Worm (Caenorhabditis elegans) whole organism, mixed stage, embryonic: ENCODE data around the gene rack-1.
A peak's percentile ranks its signal among the peaks of the same experiment; 100 is the strongest.

ENCODE experiments used
- M03D4.4 ChIP-seq: sonication (generic microtip); optimal IDR thresholded peaks from 2 replicates; lab custom pipeline; 2017; ENCODE audit warnings: mild to moderate bottlenecking, missing genetic modification characterization, missing compliant biosample characterization
- bed-3 ChIP-seq: fragments of 200-800 bp; sonication (Bioruptor generic); optimal IDR thresholded peaks from 3 replicates; lab custom pipeline; 2018; ENCODE audit warnings: mild to moderate bottlenecking, missing genetic modification characterization, moderate library complexity, missing compliant biosample characterization
- blmp-1 ChIP-seq: fragments of 150-350 bp; optimal IDR thresholded peaks from 2 replicates; lab custom pipeline; 2014; ENCODE audit warnings: missing biosample characterization, missing genetic modification characterization
- ceh-39 ChIP-seq: fragments of 150-350 bp; optimal IDR thresholded peaks from 2 replicates; lab custom pipeline; 2014; ENCODE audit warnings: missing biosample characterization, missing genetic modification characterization
- ceh-43 ChIP-seq: fragments of 200-800 bp; sonication (Bioruptor generic); optimal IDR thresholded peaks from 2 replicates; lab custom pipeline; 2018; ENCODE audit warnings: mild to moderate bottlenecking, missing genetic modification characterization, moderate library complexity, missing compliant biosample characterization
- ceh-83 ChIP-seq: fragments of 200-800 bp; sonication (Bioruptor generic); optimal IDR thresholded peaks from 2 replicates; lab custom pipeline; 2018; ENCODE audit warnings: mild to moderate bottlenecking, missing genetic modification characterization, missing compliant biosample characterization
- ces-1 ChIP-seq: fragments of 150-350 bp; optimal IDR thresholded peaks from 2 replicates; lab custom pipeline; 2014; ENCODE audit warnings: missing biosample characterization, missing genetic modification reagents, missing genetic modification characterization
- cnd-1 ChIP-seq: fragments of 200-800 bp; sonication (Bioruptor generic); optimal IDR thresholded peaks from 2 replicates; lab custom pipeline; 2018; ENCODE audit warnings: mild to moderate bottlenecking, missing genetic modification characterization, missing compliant biosample characterization
- drap-1 ChIP-seq: fragments of 200-800 bp; sonication (Bioruptor generic); optimal IDR thresholded peaks from 3 replicates; lab custom pipeline; 2018; ENCODE audit warnings: mild to moderate bottlenecking, missing genetic modification characterization, missing compliant biosample characterization
- elt-1 ChIP-seq: sonication (generic microtip); optimal IDR thresholded peaks from 2 replicates; lab custom pipeline; 2017; ENCODE audit warnings: missing genetic modification characterization, mild to moderate bottlenecking, missing compliant biosample characterization, antibody characterized with exemption, moderate library complexity, borderline replicate concordance; ENCODE audit not compliant: insufficient read depth
- flh-1 ChIP-seq: fragments of 200-800 bp; sonication (Bioruptor generic); optimal IDR thresholded peaks from 2 replicates; lab custom pipeline; 2018; ENCODE audit warnings: mild to moderate bottlenecking, missing genetic modification characterization, moderate library complexity, missing compliant biosample characterization
- ham-2 ChIP-seq: fragments of 200-800 bp; sonication (Bioruptor generic); optimal IDR thresholded peaks from 2 replicates; lab custom pipeline; 2018; ENCODE audit warnings: mild to moderate bottlenecking, missing genetic modification characterization, missing compliant biosample characterization
- hlh-1 ChIP-seq: fragments of 150-350 bp; optimal IDR thresholded peaks from 2 replicates; lab custom pipeline; 2014; ENCODE audit warnings: missing biosample characterization, missing genetic modification reagents, missing genetic modification characterization
- lsy-2 ChIP-seq: fragments of 150-350 bp; optimal IDR thresholded peaks from 2 replicates; lab custom pipeline; 2014; ENCODE audit warnings: missing biosample characterization, missing genetic modification characterization
- mep-1 ChIP-seq: fragments of 150-350 bp; optimal IDR thresholded peaks from 2 replicates; lab custom pipeline; 2017; ENCODE audit warnings: missing biosample characterization, missing genetic modification reagents, missing genetic modification characterization, inconsistent platforms
- nhr-12 ChIP-seq: fragments of 150-350 bp; optimal IDR thresholded peaks from 2 replicates; lab custom pipeline; 2014; ENCODE audit warnings: missing biosample characterization, missing genetic modification characterization
- nhr-2 ChIP-seq: fragments of 150-350 bp; optimal IDR thresholded peaks from 2 replicates; lab custom pipeline; 2014; ENCODE audit warnings: missing biosample characterization, missing genetic modification characterization
- nhr-76 ChIP-seq: sonication (generic microtip); optimal IDR thresholded peaks from 2 replicates; lab custom pipeline; 2017; ENCODE audit warnings: missing biosample characterization, missing genetic modification characterization
- pha-4 ChIP-seq: fragments of 150-350 bp; optimal IDR thresholded peaks from 2 replicates; lab custom pipeline; 2018; ENCODE audit warnings: missing biosample characterization, missing genetic modification reagents, missing genetic modification characterization
- sem-2 ChIP-seq: fragments of 200-800 bp; sonication (Bioruptor generic); optimal IDR thresholded peaks from 2 replicates; lab custom pipeline; 2018; ENCODE audit warnings: mild to moderate bottlenecking, missing genetic modification characterization, missing compliant biosample characterization
- sptf-1 ChIP-seq: sonication (generic microtip); optimal IDR thresholded peaks from 2 replicates; lab custom pipeline; 2017; ENCODE audit warnings: mild to moderate bottlenecking, missing genetic modification characterization, moderate library complexity, missing compliant biosample characterization
- tbx-8 ChIP-seq: fragments of 200-800 bp; sonication (Bioruptor generic); optimal IDR thresholded peaks from 2 replicates; lab custom pipeline; 2018; ENCODE audit warnings: mild to moderate bottlenecking, missing genetic modification characterization, moderate library complexity, missing compliant biosample characterization
- unc-39 ChIP-seq: fragments of 150-350 bp; optimal IDR thresholded peaks from 2 replicates; lab custom pipeline; 2014; ENCODE audit warnings: missing biosample characterization, missing genetic modification characterization
- unc-62 ChIP-seq: fragments of 150-350 bp; optimal IDR thresholded peaks from 2 replicates; lab custom pipeline; 2014; ENCODE audit warnings: missing biosample characterization, missing genetic modification reagents, missing genetic modification characterization
- zip-8 ChIP-seq: fragments of 150-350 bp; optimal IDR thresholded peaks from 2 replicates; lab custom pipeline; 2014; ENCODE audit warnings: missing biosample characterization, missing genetic modification characterization
- ztf-11 ChIP-seq: fragments of 150-350 bp; optimal IDR thresholded peaks from 2 replicates; lab custom pipeline; 2014; ENCODE audit warnings: missing biosample characterization, missing genetic modification characterization

The rack-1 gene

ce11 chrIV:10188505-10188904 lies 12.0 kb downstream of the rack-1 start:
- no peak for TF ChIP-seq mep-1 (tag; lab: Kevin White, UChicago)
- peak; percentile 87 for TF ChIP-seq ces-1 (GFP tag; lab: Kevin White, UChicago)
- TF ChIP-seq nhr-2 (tag; lab: Kevin White, UChicago): no peak
- TF ChIP-seq sem-2 (GFP tag; lab: Kevin White, UChicago): no peak

- no peak for TF ChIP-seq nhr-76 (tag; lab: Kevin White, UChicago)
- no peak for TF ChIP-seq ceh-83 (GFP tag; lab: Kevin White, UChicago)
- peak; percentile 87 for TF ChIP-seq cnd-1 (tag; lab: Kevin White, UChicago)
- TF ChIP-seq, all 35 proteins: peak for 1
Measured at ce11 chrIV:10190586-10190985, 14.1 kb downstream of the rack-1 start.

- TF ChIP-seq ces-1 (GFP tag; lab: Kevin White, UChicago) (peak; percentile 77), ceh-43 (GFP tag; lab: Kevin White, UChicago) (no peak), M03D4.4 (tag; lab: Kevin White, UChicago) (no peak), ztf-11 (no peak), hlh-1 (tag; lab: Kevin White, UChicago) (no peak), mep-1 (tag; lab: Kevin White, UChicago) (no peak)
Measured at ce11 chrIV:10191498-10191897, 15.0 kb downstream of the rack-1 start.

- TF ChIP-seq nhr-12 (tag; lab: Kevin White, UChicago) (no peak), unc-62 (GFP tag; lab: Kevin White, UChicago) (no peak), nhr-76 (tag; lab: Kevin White, UChicago) (no peak), unc-39 (tag; lab: Kevin White, UChicago) (no peak), sptf-1 (no peak), M03D4.4 (tag; lab: Kevin White, UChicago) (no peak), cnd-1 (tag; lab: Kevin White, UChicago) (no peak), blmp-1 (no peak), pha-4 (tag; lab: Kevin White, UChicago) (no peak), lsy-2 (tag; lab: Kevin White, UChicago) (no peak), nhr-2 (tag; lab: Kevin White, UChicago) (no peak), hlh-1 (tag; lab: Kevin White, UChicago) (no peak), flh-1 (GFP tag; lab: Kevin White, UChicago) (no peak), tbx-8 (GFP tag; lab: Kevin White, UChicago) (no peak), zip-8 (tag; lab: Kevin White, UChicago) (no peak), drap-1 (GFP tag; lab: Kevin White, UChicago) (no peak), ces-1 (GFP tag; lab: Kevin White, UChicago) (no peak), ham-2 (GFP tag; lab: Kevin White, UChicago) (no peak)
Measured at ce11 chrIV:10194345-10194744, 17.9 kb downstream of the rack-1 start, which contains the start of gene ptrg-1. Gene ptrg-1, minus strand, starts transcription at chrIV:10194445.

ce11 chrIV:10197317-10197867 lies 20.9 kb downstream of the rack-1 start, which contains the start of gene gon-4:
Gene gon-4, plus strand, starts transcription at chrIV:10197817.
- TF ChIP-seq lsy-2 (tag; lab: Kevin White, UChicago) (peak; percentile 49), ceh-43 (GFP tag; lab: Kevin White, UChicago) (no peak)
- TF ChIP-seq, all 35 proteins: peak for 1

ce11 chrIV:10206182-10206581 lies 29.7 kb downstream of the rack-1 start, which contains the start of gene K04D7.6:
Gene K04D7.6, minus strand, starts transcription at chrIV:10206282.
- TF ChIP-seq ceh-83 (GFP tag; lab: Kevin White, UChicago): no peak
- TF ChIP-seq ceh-39 (tag; lab: Kevin White, UChicago): no peak
- TF ChIP-seq sptf-1: no peak
- TF ChIP-seq ztf-11: no peak
- no peak for TF ChIP-seq bed-3 (GFP tag; lab: Kevin White, UChicago)
- TF ChIP-seq M03D4.4 (tag; lab: Kevin White, UChicago): no peak
- TF ChIP-seq hlh-1 (tag; lab: Kevin White, UChicago): no peak
- no peak for TF ChIP-seq elt-1 (tag; lab: Kevin White, UChicago)
- no peak for TF ChIP-seq ceh-43 (GFP tag; lab: Kevin White, UChicago)
- TF ChIP-seq, all 35 proteins: peak for 0
